Fruit fly (Drosophila melanogaster) whole organism, embryonic: ENCODE measurements around the gene Gorab.

ENCODE experiments used
- CG34376 ChIP-seq: fragments of 200-800 bp; sonication (Bioruptor generic); optimal IDR thresholded peaks from 2 replicates; lab custom pipeline; 2018; ENCODE audit warnings: missing biosample characterization, mild to moderate bottlenecking, missing genetic modification characterization
- CG4854 ChIP-seq: fragments of 200-800 bp; sonication (Bioruptor generic); optimal IDR thresholded peaks from 2 replicates; lab custom pipeline; 2016; ENCODE audit warnings: missing biosample characterization, missing genetic modification characterization, inconsistent platforms
- CG8478 ChIP-seq: fragments of >200 bp; optimal IDR thresholded peaks from 2 replicates; lab custom pipeline; 2018

DNA sequence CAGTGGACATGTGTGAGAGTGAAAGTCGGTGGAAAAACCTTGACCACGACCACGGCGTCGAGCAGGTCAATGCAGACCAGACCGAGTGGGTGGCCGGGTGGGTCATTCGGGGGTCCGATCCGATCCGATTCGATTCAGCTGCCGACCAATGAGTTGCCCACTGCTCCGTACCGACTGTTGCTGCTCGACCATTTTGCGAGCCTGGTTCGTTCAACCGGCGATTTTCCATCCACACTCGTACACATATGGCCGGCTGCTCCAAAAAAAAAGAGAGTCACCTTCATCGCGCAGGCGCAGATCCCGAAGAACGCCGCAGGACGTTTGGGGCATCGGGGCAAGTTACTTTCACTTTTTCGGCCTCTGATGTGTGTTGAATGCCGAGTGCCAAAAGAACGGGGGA is 15.9 kb upstream of the Gorab start:
- TF ChIP-seq CG4854 (GFP tag; lab: Kevin White, UChicago) (no peak), CG8478 (lab: Kevin White, UChicago) (no peak), CG34376 (no peak)
